Worm (Caenorhabditis elegans): ENCODE results near the gene cutl-5.

DNA sequence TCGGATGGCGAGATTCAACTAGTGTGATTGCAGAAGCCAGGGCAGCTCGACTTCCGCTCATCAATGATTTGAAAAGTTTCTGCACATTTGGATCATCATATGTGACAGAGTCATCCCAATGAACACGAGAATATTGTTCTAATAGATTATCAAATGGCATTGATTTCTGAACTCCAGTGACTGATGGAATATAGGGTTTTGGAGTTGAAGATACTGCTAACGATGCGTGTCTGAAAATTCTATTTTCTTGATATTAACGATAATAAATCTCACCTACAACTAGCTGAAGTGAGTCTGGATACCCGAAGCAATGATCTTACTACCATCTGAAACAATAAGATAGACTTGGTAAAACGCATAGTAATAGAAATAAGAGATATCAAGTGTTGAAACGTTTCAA is 14.9 kb downstream of the cutl-5 start, which contains the start of gene mmaa-1:
- TF ChIP-seq flt-1 (GFP tag; IDR thresholded peaks at IDR 0.05) (no peak), ref-1 (GFP tag; conservative IDR thresholded peaks at IDR 0.05) (no peak), med-1 (GFP tag; optimal IDR thresholded peaks at IDR 0.05; ENCODE audit: insufficient read depth) (no peak), klf-2 (GFP tag; conservative IDR thresholded peaks at IDR 0.05) (no peak), ztf-29 (GFP tag; IDR thresholded peaks at IDR 0.05) (no peak), cog-1 (tag; optimal IDR thresholded peaks at IDR 0.05) (no peak), ztf-23 (GFP tag; IDR thresholded peaks at IDR 0.05) (no peak), tab-1 (GFP tag; IDR thresholded peaks at IDR 0.05) (no peak), T22C8.4 (GFP tag; IDR thresholded peaks at IDR 0.05) (no peak)

Measured in whole organism, midembryonic.